Worm (Caenorhabditis elegans) whole organism, L1 larva: Measurements from ENCODE around the gene R06F6.14.

Experiments
- C04F5.9 ChIP-seq: sonication (generic microtip); optimal IDR thresholded peaks from 2 replicates; lab custom pipeline; 2016; ENCODE audit warnings: missing genetic modification characterization, missing compliant biosample characterization
- C34B4.2 ChIP-seq: sonication (generic microtip); optimal IDR thresholded peaks from 2 replicates; lab custom pipeline; 2017; ENCODE audit warnings: mild to moderate bottlenecking, missing genetic modification characterization, missing compliant biosample characterization
- F16B12.6 ChIP-seq: fragments of 150-350 bp; optimal IDR thresholded peaks from 2 replicates; lab custom pipeline; 2014; ENCODE audit warnings: missing biosample characterization, missing genetic modification characterization
- Y116A8C.19 ChIP-seq: sonication (generic microtip); optimal IDR thresholded peaks from 2 replicates; lab custom pipeline; 2016; ENCODE audit warnings: missing compliant biosample characterization, missing genetic modification characterization, borderline replicate concordance
- alr-1 ChIP-seq: fragments of 200-800 bp; sonication (Bioruptor generic); optimal IDR thresholded peaks from 2 replicates; lab custom pipeline; 2018; ENCODE audit warnings: borderline replicate concordance, mild to moderate bottlenecking, missing genetic modification characterization, missing compliant biosample characterization
- ama-1 ChIP-seq: fragments of 150-350 bp; optimal IDR thresholded peaks from 2 replicates; lab custom pipeline; 2014
- blmp-1 ChIP-seq: fragments of 150-350 bp; optimal IDR thresholded peaks from 2 replicates; lab custom pipeline; 2014; ENCODE audit warnings: missing biosample characterization, missing genetic modification characterization
- ceh-63 ChIP-seq: fragments of 200-800 bp; sonication (Bioruptor generic); optimal IDR thresholded peaks from 2 replicates; lab custom pipeline; 2018; ENCODE audit warnings: mild to moderate bottlenecking, missing genetic modification characterization, missing compliant biosample characterization
- ceh-90 ChIP-seq: sonication (generic microtip); optimal IDR thresholded peaks from 2 replicates; lab custom pipeline; 2016; ENCODE audit warnings: missing genetic modification characterization, missing compliant biosample characterization
- ces-1 ChIP-seq: fragments of 150-350 bp; optimal IDR thresholded peaks from 2 replicates; lab custom pipeline; 2014; ENCODE audit warnings: missing biosample characterization, missing genetic modification reagents, missing genetic modification characterization
- dpl-1 ChIP-seq, 3 experiments: fragments of 150-350 bp in 2 of 3; sonication (generic microtip) in 1 of 3; optimal IDR thresholded peaks; 2 replicates each; lab custom pipeline; 2014 to 2017; ENCODE audit warnings: missing biosample characterization in 3 of 3, missing genetic modification characterization in 3 of 3, missing genetic modification reagents in 3 of 3
- efl-1 ChIP-seq, 4 experiments: fragments of 150-350 bp; optimal IDR thresholded peaks in 3 of 4; peaks in 1 of 4; 1 replicate in 1 of 4; 2 replicates in 3 of 4; lab custom pipeline; 2014; ENCODE audit warnings: missing biosample characterization in 2 of 4, missing genetic modification characterization in 2 of 4, missing genetic modification reagents in 2 of 4
- egl-13 ChIP-seq: sonication (generic microtip); optimal IDR thresholded peaks from 2 replicates; lab custom pipeline; 2016; ENCODE audit warnings: missing genotype, missing genetic modification reagents, missing genetic modification characterization, missing compliant biosample characterization
- ets-5 ChIP-seq: fragments of 200-800 bp; sonication (Bioruptor generic); IDR thresholded peaks from 2 replicates; pipeline ENCODE4 v1.3.6; 2022; ENCODE audit warnings: missing genetic modification characterization, missing compliant biosample characterization
- fkh-4 ChIP-seq: sonication (generic microtip); optimal IDR thresholded peaks from 2 replicates; lab custom pipeline; 2016; ENCODE audit warnings: missing compliant biosample characterization, missing genetic modification characterization, borderline replicate concordance
- fkh-8 ChIP-seq: sonication (generic microtip); optimal IDR thresholded peaks from 2 replicates; lab custom pipeline; 2016; ENCODE audit warnings: mild to moderate bottlenecking, missing genetic modification characterization, missing compliant biosample characterization
- hlh-17 ChIP-seq: fragments of 200-800 bp; sonication (Bioruptor generic); optimal IDR thresholded peaks from 2 replicates; lab custom pipeline; 2018; ENCODE audit warnings: missing genetic modification characterization, mild to moderate bottlenecking, missing compliant biosample characterization, moderate library complexity, borderline replicate concordance
- hpl-2 ChIP-seq: fragments of 150-350 bp; optimal IDR thresholded peaks from 2 replicates; lab custom pipeline; 2014; ENCODE audit warnings: missing biosample characterization, missing genetic modification reagents, missing genetic modification characterization
- isw-1 ChIP-seq: fragments of 200-800 bp; sonication (Bioruptor generic); IDR thresholded peaks from 2 replicates; pipeline ENCODE4 v1.3.6; 2022; ENCODE audit warnings: missing genetic modification characterization, missing compliant biosample characterization
- jun-1 ChIP-seq: fragments of 150-350 bp; optimal IDR thresholded peaks from 2 replicates; lab custom pipeline; 2014; ENCODE audit warnings: missing biosample characterization, missing genetic modification reagents, missing genetic modification characterization
- lin-13 ChIP-seq: fragments of 150-350 bp; optimal IDR thresholded peaks from 2 replicates; lab custom pipeline; 2014; ENCODE audit warnings: missing biosample characterization, missing genetic modification reagents, missing genetic modification characterization
- lin-14 ChIP-seq: fragments of 200-800 bp; sonication (Bioruptor generic); optimal IDR thresholded peaks from 2 replicates; lab custom pipeline; 2018; ENCODE audit warnings: mild to moderate bottlenecking, missing genetic modification characterization, moderate library complexity, missing compliant biosample characterization
- lin-15B ChIP-seq: fragments of 150-350 bp; sonication (generic microtip); optimal IDR thresholded peaks from 3 replicates; lab custom pipeline; 2014; ENCODE audit warnings: missing biosample characterization, missing genetic modification characterization
- lin-35 ChIP-seq, 2 experiments: fragments of 150-350 bp; optimal IDR thresholded peaks; 2 replicates each; lab custom pipeline; 2014; ENCODE audit warnings: missing biosample characterization in 2 of 2, missing genetic modification characterization in 2 of 2, missing genetic modification reagents in 2 of 2
- lir-3 ChIP-seq: sonication (generic microtip); optimal IDR thresholded peaks from 2 replicates; lab custom pipeline; 2016; ENCODE audit warnings: mild to moderate bottlenecking, missing genetic modification characterization, moderate library complexity, missing compliant biosample characterization; ENCODE audit not compliant: poor library complexity
- lsy-2 ChIP-seq, 2 experiments: fragments of 150-350 bp; optimal IDR thresholded peaks; 2 replicates each; lab custom pipeline; 2014; ENCODE audit warnings: missing biosample characterization in 2 of 2, missing genetic modification characterization in 2 of 2
- mep-1 ChIP-seq: fragments of 150-350 bp; optimal IDR thresholded peaks from 2 replicates; lab custom pipeline; 2014; ENCODE audit warnings: missing biosample characterization, missing genetic modification characterization
- nhr-12 ChIP-seq: sonication (generic microtip); optimal IDR thresholded peaks from 2 replicates; lab custom pipeline; 2017; ENCODE audit warnings: missing biosample characterization, missing genetic modification characterization
- nhr-20 ChIP-seq: sonication (generic microtip); optimal IDR thresholded peaks from 2 replicates; lab custom pipeline; 2016; ENCODE audit warnings: mild to moderate bottlenecking, missing genetic modification characterization, missing compliant biosample characterization
- nhr-237 ChIP-seq: fragments of 150-350 bp; optimal IDR thresholded peaks from 2 replicates; lab custom pipeline; 2014; ENCODE audit warnings: missing biosample characterization, missing genetic modification characterization
- nhr-47 ChIP-seq: sonication (generic microtip); optimal IDR thresholded peaks from 2 replicates; lab custom pipeline; 2016; ENCODE audit warnings: mild to moderate bottlenecking, missing genetic modification characterization, moderate library complexity, missing compliant biosample characterization
- nhr-71 ChIP-seq: sonication (generic microtip); optimal IDR thresholded peaks from 2 replicates; lab custom pipeline; 2016; ENCODE audit warnings: mild to moderate bottlenecking, missing genetic modification characterization, moderate library complexity, missing compliant biosample characterization
- nhr-77 ChIP-seq: fragments of 150-350 bp; optimal IDR thresholded peaks from 2 replicates; lab custom pipeline; 2014; ENCODE audit warnings: missing biosample characterization, missing genetic modification characterization
- nhr-84 ChIP-seq: sonication (generic microtip); optimal IDR thresholded peaks from 2 replicates; lab custom pipeline; 2017; ENCODE audit warnings: missing biosample characterization, missing genetic modification characterization
- nhr-90 ChIP-seq: sonication (generic microtip); optimal IDR thresholded peaks from 2 replicates; lab custom pipeline; 2016; ENCODE audit warnings: mild to moderate bottlenecking, missing genetic modification characterization, missing compliant biosample characterization; ENCODE audit not compliant: poor library complexity
- pax-3 ChIP-seq: fragments of 200-800 bp; sonication (Bioruptor generic); optimal IDR thresholded peaks from 2 replicates; lab custom pipeline; 2018; ENCODE audit warnings: mild to moderate bottlenecking, missing genetic modification characterization, moderate library complexity, missing compliant biosample characterization
- skn-1 ChIP-seq: fragments of 150-350 bp; optimal IDR thresholded peaks from 2 replicates; lab custom pipeline; 2014; ENCODE audit warnings: missing biosample characterization, missing genetic modification characterization
- snu-23 ChIP-seq: sonication (generic microtip); optimal IDR thresholded peaks from 2 replicates; lab custom pipeline; 2016; ENCODE audit warnings: missing genetic modification characterization, missing compliant biosample characterization
- sox-4 ChIP-seq: sonication (generic microtip); optimal IDR thresholded peaks from 2 replicates; lab custom pipeline; 2016; ENCODE audit warnings: missing genetic modification characterization, missing compliant biosample characterization
- sptf-1 ChIP-seq: fragments of 150-350 bp; optimal IDR thresholded peaks from 2 replicates; lab custom pipeline; 2014; ENCODE audit warnings: missing biosample characterization, missing genetic modification characterization
- tbx-2 ChIP-seq: sonication (generic microtip); optimal IDR thresholded peaks from 2 replicates; lab custom pipeline; 2016; ENCODE audit warnings: missing genetic modification characterization, missing compliant biosample characterization
- unc-98 ChIP-seq: fragments of 200-800 bp; sonication (Bioruptor generic); IDR thresholded peaks from 2 replicates; pipeline ENCODE4 v1.3.6; 2022; ENCODE audit warnings: missing genetic modification characterization, missing compliant biosample characterization
- xbp-1 ChIP-seq: sonication (generic microtip); optimal IDR thresholded peaks from 2 replicates; lab custom pipeline; 2016; ENCODE audit warnings: missing genetic modification characterization, missing compliant biosample characterization
- ztf-4 ChIP-seq: fragments of 150-350 bp; optimal IDR thresholded peaks from 2 replicates; lab custom pipeline; 2014; ENCODE audit warnings: missing biosample characterization, missing genetic modification characterization

R06F6.14 gene

ce11 chrII:10783201-10783962, 25.7 kb upstream of the R06F6.14 start, which contains the start of gene ect-2:
Gene ect-2 (minus strand): TSS chrII:10783962.
- TF ChIP-seq blmp-1 (tag; lab: Kevin White, UChicago) (peak; percentile 13), F16B12.6 (peak; percentile 82), efl-1 (optimal IDR thresholded peaks at IDR 0.05; lab: Kevin White, UChicago) (peak; percentile 86 to 88), efl-1 (GFP tag; optimal IDR thresholded peaks at IDR 0.05 in 1 of 2; lab: Kevin White, UChicago) (peak; percentile 87 to 99), skn-1 (tag; lab: Kevin White, UChicago) (peak; percentile 9), lsy-2 (tag; optimal IDR thresholded peaks at IDR 0.05; lab: Kevin White, UChicago) (peak; percentile 4 to 58), lin-35 (GFP tag; optimal IDR thresholded peaks at IDR 0.05; lab: Kevin White, UChicago) (peak; percentile 77 to 93), hlh-17 (GFP tag; lab: Kevin White, UChicago) (no peak), fkh-8 (tag; lab: Kevin White, UChicago) (no peak), nhr-84 (tag; lab: Kevin White, UChicago) (no peak), nhr-71 (tag; lab: Kevin White, UChicago) (peak; percentile 21), snu-23 (GFP tag; lab: Kevin White, UChicago) (peak; percentile 29), dpl-1 (GFP tag; optimal IDR thresholded peaks at IDR 0.05; lab: Kevin White, UChicago) (peak; percentile 81 to 90 (median 86))

ce11 chrII:10784248-10784647, 24.8 kb upstream of the R06F6.14 start:
- TF ChIP-seq ceh-90 (no peak), efl-1 (optimal IDR thresholded peaks at IDR 0.05; lab: Kevin White, UChicago) (no peak), efl-1 (GFP tag; optimal IDR thresholded peaks at IDR 0.05 in 1 of 2; lab: Kevin White, UChicago) (peak in 1 of 2 experiments; percentile 41)

DNA sequence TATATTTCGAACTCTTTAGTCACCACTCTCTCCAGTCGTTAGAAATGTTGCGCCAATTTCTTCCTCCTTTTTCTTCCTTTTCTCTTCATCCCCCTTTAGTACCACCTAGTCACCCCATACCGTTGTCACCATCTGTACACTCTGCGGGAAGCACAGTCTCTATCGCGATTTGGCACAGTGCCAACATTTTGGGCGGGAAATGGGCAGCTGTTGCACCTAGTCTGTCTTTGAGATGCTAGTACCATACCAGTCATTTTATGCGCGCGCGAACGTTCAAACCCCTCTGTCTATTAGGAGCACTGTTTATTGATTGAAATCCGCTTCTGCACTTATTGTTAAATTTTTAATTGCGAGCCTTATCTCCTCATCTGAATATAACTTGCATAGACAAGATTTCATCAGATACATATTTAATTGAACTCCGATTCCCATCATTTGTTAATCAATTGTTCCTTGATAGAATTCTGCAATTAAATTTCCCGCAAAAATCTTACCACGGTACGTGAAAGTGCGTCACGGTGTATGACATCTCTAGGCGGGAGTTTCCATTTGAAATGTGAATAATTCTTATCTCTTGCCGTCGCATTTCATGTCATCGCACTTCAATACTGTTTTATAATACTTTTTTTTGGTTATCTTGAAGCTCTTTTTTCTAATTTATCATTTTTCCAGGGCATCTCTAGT, 24.2 kb upstream of the R06F6.14 start, which contains the start of gene cdl-1:
Gene cdl-1, plus strand, starts transcription at position 673 of the 684 bp plus-strand sequence.
- TF ChIP-seq ceh-90 (no peak), ces-1 (GFP tag; lab: Kevin White, UChicago) (no peak), nhr-77 (tag; lab: Kevin White, UChicago) (peak; percentile 17), sptf-1 (tag; lab: Kevin White, UChicago) (no peak), unc-98 (GFP tag; lab: Robert Waterston, UW) (no peak), C34B4.2 (tag; lab: Kevin White, UChicago) (no peak), jun-1 (tag; lab: Kevin White, UChicago) (peak; percentile 4), hpl-2 (GFP tag; lab: Kevin White, UChicago) (no peak), fkh-4 (tag; lab: Kevin White, UChicago) (no peak), sox-4 (tag; lab: Kevin White, UChicago) (no peak), tbx-2 (tag; lab: Kevin White, UChicago) (peak; percentile 58), C04F5.9 (tag; lab: Kevin White, UChicago) (no peak), ceh-63 (GFP tag; lab: Kevin White, UChicago) (no peak), nhr-90 (peak; percentile 61), nhr-47 (tag; lab: Kevin White, UChicago) (peak; percentile 66), nhr-237 (tag; lab: Kevin White, UChicago) (no peak), pax-3 (tag; lab: Kevin White, UChicago) (no peak), lin-15B (tag; lab: Kevin White, UChicago) (peak; percentile 68), isw-1 (GFP tag; lab: Robert Waterston, UW) (no peak; the same call in 1 of the 2 replicates), lin-13 (GFP tag; lab: Kevin White, UChicago) (no peak), nhr-20 (tag; lab: Kevin White, UChicago) (peak; percentile 67), mep-1 (tag; lab: Kevin White, UChicago) (peak; percentile 81), ama-1 (lab: Kevin White, UChicago) (no peak), nhr-12 (tag; lab: Kevin White, UChicago) (no peak), hlh-17 (GFP tag; lab: Kevin White, UChicago) (no peak), lin-14 (GFP tag; lab: Kevin White, UChicago) (no peak), lir-3 (tag; lab: Kevin White, UChicago) (peak; percentile 49), ztf-4 (tag; lab: Kevin White, UChicago) (no peak), egl-13 (tag; lab: Kevin White, UChicago) (peak; percentile 17), snu-23 (GFP tag; lab: Kevin White, UChicago) (peak; percentile 75), Y116A8C.19 (no peak), fkh-8 (tag; lab: Kevin White, UChicago) (peak; percentile 26), xbp-1 (tag; lab: Kevin White, UChicago) (peak; percentile 52), lsy-2 (tag; optimal IDR thresholded peaks at IDR 0.05; lab: Kevin White, UChicago) (peak; percentile 76 to 90), ets-5 (no peak), alr-1 (tag; lab: Kevin White, UChicago) (no peak)
